Fruit fly (Drosophila melanogaster) whole organism, embryonic: ENCODE data around the gene Syt12.
A peak's percentile ranks its signal among the peaks of the same experiment; 100 is the strongest.

ENCODE experiments used
- Ada2b ChIP-seq: fragments of 200-800 bp; sonication (Bioruptor generic); IDR thresholded peaks from 2 replicates; pipeline ENCODE4 v1.3.6; 2022; ENCODE audit warnings: missing biosample characterization, missing genetic modification characterization
- B-H2 ChIP-seq: fragments of 200-800 bp; sonication (Bioruptor generic); optimal IDR thresholded peaks from 2 replicates; lab custom pipeline; 2018; ENCODE audit warnings: missing biosample characterization, mild to moderate bottlenecking, missing genetic modification characterization
- BEAF-32 ChIP-seq: fragments of 200-800 bp; sonication (Bioruptor generic); optimal IDR thresholded peaks from 3 replicates; lab custom pipeline; 2017; ENCODE audit warnings: missing biosample characterization, missing genetic modification characterization, mild to moderate bottlenecking, moderate library complexity, missing genetic modification reagents
- BtbVII ChIP-seq: fragments of 200-800 bp; sonication (Bioruptor generic); optimal IDR thresholded peaks from 3 replicates; lab custom pipeline; 2017; ENCODE audit warnings: missing biosample characterization, mild to moderate bottlenecking, missing genetic modification characterization
- CG10147 ChIP-seq: fragments of 200-800 bp; sonication (Bioruptor generic); optimal IDR thresholded peaks from 2 replicates; lab custom pipeline; 2019; ENCODE audit warnings: missing biosample characterization, mild to moderate bottlenecking, missing genetic modification characterization, moderate library complexity
- CG10959 ChIP-seq: fragments of 200-800 bp; sonication (Bioruptor generic); IDR thresholded peaks from 2 replicates; pipeline ENCODE4 v1.3.6; 2022; ENCODE audit warnings: missing biosample characterization, missing genetic modification characterization
- CG11456 ChIP-seq: fragments of 200-800 bp; sonication (Bioruptor generic); IDR thresholded peaks from 3 replicates; pipeline ENCODE4 v1.3.6; 2022; ENCODE audit warnings: missing biosample characterization, missing genetic modification characterization
- CG11696 ChIP-seq: fragments of 200-800 bp; sonication (Bioruptor generic); IDR thresholded peaks from 2 replicates; pipeline ENCODE4 v1.3.6; 2022; ENCODE audit warnings: missing biosample characterization, missing genetic modification characterization
- CG1233 ChIP-seq: fragments of 200-800 bp; sonication (Bioruptor generic); optimal IDR thresholded peaks from 4 replicates; lab custom pipeline; 2018; ENCODE audit warnings: missing biosample characterization, mild to moderate bottlenecking, missing genetic modification characterization
- CG13624 ChIP-seq: fragments of 200-800 bp; sonication (Bioruptor generic); optimal IDR thresholded peaks from 2 replicates; lab custom pipeline; 2016; ENCODE audit warnings: missing biosample characterization, missing genetic modification characterization
- CG14014 ChIP-seq: fragments of 200-800 bp; sonication (Bioruptor generic); IDR thresholded peaks from 2 replicates; pipeline ENCODE4 v1.3.6; 2022; ENCODE audit warnings: missing biosample characterization, missing genetic modification characterization
- CG17361 ChIP-seq: fragments of 200-800 bp; sonication (Bioruptor generic); IDR thresholded peaks from 3 replicates; pipeline ENCODE4 v1.3.6; 2022; ENCODE audit warnings: missing biosample characterization, missing genetic modification characterization
- CG18619 ChIP-seq: fragments of 200-800 bp; sonication (Bioruptor generic); optimal IDR thresholded peaks from 3 replicates; lab custom pipeline; 2017; ENCODE audit warnings: missing biosample characterization, mild to moderate bottlenecking, missing genetic modification characterization
- CG30020 ChIP-seq: fragments of 200-800 bp; optimal IDR thresholded peaks from 2 replicates; lab custom pipeline; 2019; ENCODE audit warnings: missing biosample characterization, mild to moderate bottlenecking, missing genetic modification characterization, moderate library complexity
- CG30431 ChIP-seq: fragments of 200-800 bp; sonication (Bioruptor generic); optimal IDR thresholded peaks from 2 replicates; lab custom pipeline; 2017; ENCODE audit warnings: missing biosample characterization, missing genetic modification characterization
- CG31441 ChIP-seq: fragments of 200-800 bp; sonication (Bioruptor generic); IDR thresholded peaks from 2 replicates; pipeline ENCODE4 v1.3.6; 2022; ENCODE audit warnings: missing biosample characterization, missing genetic modification characterization
- CG32767 ChIP-seq: fragments of 200-800 bp; sonication (Bioruptor generic); IDR thresholded peaks from 2 replicates; pipeline ENCODE4 v1.3.6; 2022; ENCODE audit warnings: missing biosample characterization, missing genetic modification characterization
- CG34422 ChIP-seq: fragments of 200-800 bp; sonication (Bioruptor generic); IDR thresholded peaks from 3 replicates; pipeline ENCODE4 v1.3.6; 2022; ENCODE audit warnings: missing biosample characterization, missing genetic modification characterization
- CG4820 ChIP-seq: fragments of 200-800 bp; sonication (Bioruptor generic); optimal IDR thresholded peaks from 3 replicates; lab custom pipeline; 2016; ENCODE audit warnings: missing biosample characterization, missing genetic modification characterization
- CG4854 ChIP-seq: fragments of 200-800 bp; sonication (Bioruptor generic); optimal IDR thresholded peaks from 2 replicates; lab custom pipeline; 2016; ENCODE audit warnings: missing biosample characterization, missing genetic modification characterization, inconsistent platforms
- CG7556 ChIP-seq: fragments of 200-800 bp; sonication (Bioruptor generic); optimal IDR thresholded peaks from 2 replicates; lab custom pipeline; 2017; ENCODE audit warnings: missing biosample characterization, mild to moderate bottlenecking, missing genetic modification characterization
- CG9932 ChIP-seq: fragments of 200-800 bp; sonication (Bioruptor generic); IDR thresholded peaks from 2 replicates; pipeline ENCODE4 v1.3.6; 2022; ENCODE audit warnings: missing biosample characterization, missing genetic modification characterization
- CrebB ChIP-seq: fragments of 200-800 bp; sonication (Bioruptor generic); optimal IDR thresholded peaks from 3 replicates; lab custom pipeline; 2018; ENCODE audit warnings: missing biosample characterization, mild to moderate bottlenecking, missing genetic modification characterization
- GATAe ChIP-seq: fragments of 200-800 bp; sonication (Bioruptor generic); conservative IDR thresholded peaks from 2 replicates; pipeline ENCODE4 v1.3.6; 2022; ENCODE audit warnings: missing biosample characterization, missing genetic modification characterization
- Gug ChIP-seq: fragments of 200-800 bp; sonication (Bioruptor generic); IDR thresholded peaks from 4 replicates; pipeline ENCODE4 v1.3.6; 2022; ENCODE audit warnings: missing biosample characterization, missing genetic modification characterization
- MTF-1 ChIP-seq: fragments of 200-800 bp; sonication (Bioruptor generic); optimal IDR thresholded peaks from 2 replicates; lab custom pipeline; 2018; ENCODE audit warnings: missing biosample characterization, mild to moderate bottlenecking, missing genetic modification characterization, borderline replicate concordance
- Mes4 ChIP-seq: fragments of 200-800 bp; sonication (Bioruptor generic); optimal IDR thresholded peaks from 2 replicates; lab custom pipeline; 2016; ENCODE audit warnings: missing biosample characterization, missing genetic modification characterization
- NFAT ChIP-seq: fragments of 200-800 bp; sonication (Bioruptor generic); IDR thresholded peaks from 2 replicates; pipeline ENCODE4 v1.3.6; 2022; ENCODE audit warnings: missing biosample characterization, missing genetic modification characterization
- Rx ChIP-seq: fragments of 200-800 bp; sonication (Bioruptor generic); IDR thresholded peaks from 2 replicates; pipeline ENCODE4 v1.3.6; 2022; ENCODE audit warnings: missing biosample characterization, missing genetic modification characterization
- Scr ChIP-seq: fragments of 200-800 bp; sonication (Bioruptor generic); IDR thresholded peaks from 2 replicates; pipeline ENCODE4 v1.3.6; 2022; ENCODE audit warnings: missing biosample characterization, missing genetic modification characterization; ENCODE audit not compliant: partially characterized antibody
- Ssrp ChIP-seq: fragments of 200-800 bp; sonication (Bioruptor generic); optimal IDR thresholded peaks from 2 replicates; lab custom pipeline; 2018; ENCODE audit warnings: missing biosample characterization, mild to moderate bottlenecking, missing genetic modification characterization, moderate library complexity
- Tbp ChIP-seq: fragments of >200 bp; optimal IDR thresholded peaks from 2 replicates; lab custom pipeline; 2018; ENCODE audit warnings: missing biosample characterization, missing genetic modification characterization
- Trl ChIP-seq, 3 experiments: fragments of >200 bp in 2 of 3; fragments of 200-800 bp in 1 of 3; sonication (Bioruptor generic) in 1 of 3; optimal IDR thresholded peaks; 2 replicates in 1 of 3; 3 replicates in 2 of 3; lab custom pipeline; 2016 to 2017; ENCODE audit warnings: missing biosample characterization in 1 of 3, missing genetic modification characterization in 1 of 3
- caup ChIP-seq: fragments of 200-800 bp; sonication (Bioruptor generic); optimal IDR thresholded peaks from 3 replicates; lab custom pipeline; 2017; ENCODE audit warnings: missing biosample characterization, mild to moderate bottlenecking, missing genetic modification characterization, moderate library complexity; ENCODE audit not compliant: severe bottlenecking
- crp ChIP-seq, 2 experiments: fragments of 200-800 bp; sonication (Bioruptor generic); optimal IDR thresholded peaks; 2 replicates in 1 of 2; 3 replicates in 1 of 2; lab custom pipeline; 2017; ENCODE audit warnings: missing biosample characterization in 2 of 2, missing genetic modification characterization in 2 of 2, mild to moderate bottlenecking in 1 of 2, moderate library complexity in 1 of 2
- dmrt11E ChIP-seq: fragments of 200-800 bp; sonication (Bioruptor generic); optimal IDR thresholded peaks from 3 replicates; lab custom pipeline; 2018; ENCODE audit warnings: missing biosample characterization, mild to moderate bottlenecking, missing genetic modification characterization, moderate library complexity
- fu2 ChIP-seq: fragments of 200-800 bp; sonication (Bioruptor generic); optimal IDR thresholded peaks from 2 replicates; lab custom pipeline; 2016; ENCODE audit warnings: missing biosample characterization, missing genetic modification characterization
- gsb-n ChIP-seq: fragments of 200-800 bp; sonication (Bioruptor generic); optimal IDR thresholded peaks from 3 replicates; lab custom pipeline; 2018; ENCODE audit warnings: missing biosample characterization, mild to moderate bottlenecking, missing genetic modification characterization
- inv ChIP-seq: fragments of 200-800 bp; sonication (Bioruptor generic); IDR thresholded peaks from 2 replicates; pipeline ENCODE4 v1.3.6; 2022; ENCODE audit warnings: missing biosample characterization, missing genetic modification characterization; ENCODE audit not compliant: partially characterized antibody
- kah ChIP-seq: fragments of 200-800 bp; sonication (Bioruptor generic); optimal IDR thresholded peaks from 2 replicates; lab custom pipeline; 2018; ENCODE audit warnings: missing biosample characterization, mild to moderate bottlenecking, missing genetic modification characterization
- lbe ChIP-seq: fragments of 200-800 bp; sonication (Bioruptor generic); optimal IDR thresholded peaks from 2 replicates; lab custom pipeline; 2016; ENCODE audit warnings: missing biosample characterization, mild to moderate bottlenecking, missing genetic modification characterization
- lilli ChIP-seq: fragments of 200-800 bp; sonication (Bioruptor generic); optimal IDR thresholded peaks from 3 replicates; lab custom pipeline; 2016; ENCODE audit warnings: missing biosample characterization, missing genetic modification characterization
- mirr ChIP-seq: fragments of 200-800 bp; sonication (Bioruptor generic); optimal IDR thresholded peaks from 3 replicates; lab custom pipeline; 2018; ENCODE audit warnings: missing biosample characterization, mild to moderate bottlenecking, missing genetic modification characterization
- nau ChIP-seq: fragments of 200-800 bp; sonication (Bioruptor generic); optimal IDR thresholded peaks from 3 replicates; lab custom pipeline; 2017; ENCODE audit warnings: missing biosample characterization, mild to moderate bottlenecking, missing genetic modification characterization, missing genetic modification reagents
- org-1 ChIP-seq: fragments of 200-800 bp; sonication (Bioruptor generic); optimal IDR thresholded peaks from 2 replicates; lab custom pipeline; 2017; ENCODE audit warnings: missing biosample characterization, missing genetic modification characterization
- pzg ChIP-seq: fragments of 200-800 bp; sonication (Bioruptor generic); optimal IDR thresholded peaks from 3 replicates; lab custom pipeline; 2018; ENCODE audit warnings: missing biosample characterization, mild to moderate bottlenecking, missing genetic modification characterization, moderate library complexity
- sens-2 ChIP-seq: fragments of 200-800 bp; sonication (Bioruptor generic); IDR thresholded peaks from 2 replicates; pipeline ENCODE4 v1.3.6; 2022; ENCODE audit warnings: missing biosample characterization, missing genetic modification characterization
- stwl ChIP-seq: fragments of 200-800 bp; sonication (Bioruptor generic); optimal IDR thresholded peaks from 3 replicates; lab custom pipeline; 2018; ENCODE audit warnings: missing biosample characterization, mild to moderate bottlenecking, missing genetic modification characterization, moderate library complexity
- trem ChIP-seq: fragments of 200-800 bp; optimal IDR thresholded peaks from 3 replicates; lab custom pipeline; 2019; ENCODE audit warnings: missing biosample characterization, mild to moderate bottlenecking, missing genetic modification characterization, moderate library complexity

Syt12 gene

DNA sequence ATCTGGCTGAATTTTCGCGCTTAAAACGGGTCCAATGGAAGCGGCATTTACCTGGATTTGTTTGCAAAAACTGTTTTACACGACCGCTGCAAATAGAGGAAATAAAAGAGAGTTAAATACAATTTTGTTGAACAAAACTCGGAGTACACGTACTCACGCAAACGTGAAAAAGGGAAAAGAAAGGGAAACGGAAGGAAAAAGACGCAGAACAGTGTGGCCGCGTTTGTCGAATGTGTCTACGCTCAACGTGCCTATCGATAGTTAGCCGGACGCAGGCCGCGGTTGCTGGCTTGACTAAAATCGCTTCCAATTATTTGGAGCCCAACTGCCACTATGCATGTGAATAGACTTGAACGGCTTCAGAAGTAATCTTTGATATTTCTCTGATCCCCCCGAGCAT is 21.6 kb upstream of the Syt12 start, which contains the start of gene RpS15Aa (continued):
- TF ChIP-seq CG31441 (GFP tag; lab: Robert Waterston, UW) (peak; percentile 26; the same call in 1 of the 2 replicates), CG4854 (GFP tag; lab: Kevin White, UChicago) (no peak), CG11696 (GFP tag; lab: Robert Waterston, UW) (no peak), Tbp (GFP tag; lab: Kevin White, UChicago) (peak; percentile 3), CG17361 (GFP tag; lab: Robert Waterston, UW) (peak; percentile 54; the same call in 1 of the 3 replicates), CG9932 (peak; percentile 76), BEAF-32 (peak; percentile 75), B-H2 (GFP tag; lab: Kevin White, UChicago) (peak; percentile 84), Ada2b (GFP tag; lab: Robert Waterston, UW) (no peak), lilli (GFP tag; lab: Kevin White, UChicago) (peak; percentile 35), sens-2 (GFP tag; lab: Robert Waterston, UW) (peak; percentile 80), mirr (GFP tag; lab: Kevin White, UChicago) (peak; percentile 82), org-1 (GFP tag; lab: Kevin White, UChicago) (peak; percentile 60), dmrt11E (tag; lab: Kevin White, UChicago) (peak; percentile 41), CG30431 (GFP tag; lab: Kevin White, UChicago) (peak; percentile 73), CG10147 (peak; percentile 25), Gug (GFP tag; lab: Robert Waterston, UW) (peak; percentile 64; the same call in 3 of the 4 replicates), inv (GFP tag; lab: Robert Waterston, UW) (peak; percentile 48; the same call in 1 of the 2 replicates), MTF-1 (GFP tag; lab: Kevin White, UChicago) (peak; percentile 91), CG30020 (tag; lab: Kevin White, UChicago) (no peak), Ssrp (peak; percentile 22), pzg (GFP tag; lab: Kevin White, UChicago) (peak; percentile 79), CG18619 (GFP tag; lab: Kevin White, UChicago) (peak; percentile 85), NFAT (GFP tag; lab: Robert Waterston, UW) (peak; percentile 92), CG4820 (peak; percentile 47), trem (tag; lab: Kevin White, UChicago) (peak; percentile 55), CG10959 (peak; percentile 48; the same call in 1 of the 2 replicates), CG14014 (peak; percentile 82), lbe (GFP tag; lab: Kevin White, UChicago) (no peak), CG13624 (peak; percentile 70), gsb-n (tag; lab: Kevin White, UChicago) (peak; percentile 47), CG11456 (GFP tag; lab: Robert Waterston, UW) (peak; percentile 92), Mes4 (GFP tag; lab: Kevin White, UChicago) (peak; percentile 85), BtbVII (GFP tag; lab: Kevin White, UChicago) (peak; percentile 69), CrebB (tag; lab: Kevin White, UChicago) (peak; percentile 73), Trl (optimal IDR thresholded peaks at IDR 0.05; lab: Kevin White, UChicago) (no peak), Trl (GFP tag; optimal IDR thresholded peaks at IDR 0.05; lab: Kevin White, UChicago) (peak; percentile 88), kah (peak; percentile 49), CG1233 (GFP tag; lab: Kevin White, UChicago) (peak; percentile 79), stwl (peak; percentile 26), Scr (GFP tag; lab: Robert Waterston, UW) (peak; percentile 29), CG34422 (peak; percentile 78; the same call in 2 of the 3 replicates), GATAe (GFP tag; lab: Robert Waterston, UW) (0 out of 2 replicates have a peak, but pooled peaks have one; percentile 34), nau (GFP tag; lab: Kevin White, UChicago) (peak; percentile 69), CG7556 (GFP tag; lab: Kevin White, UChicago) (no peak), crp (GFP tag; optimal IDR thresholded peaks at IDR 0.05; lab: Kevin White, UChicago) (peak in 1 of 2 experiments; percentile 42), CG32767 (GFP tag; lab: Robert Waterston, UW) (peak; percentile 41; the same call in 1 of the 2 replicates), Rx (peak; percentile 78), fu2 (peak; percentile 44), caup (GFP tag; lab: Kevin White, UChicago) (peak; percentile 90)
